Worm (Caenorhabditis elegans) whole organism, L1 larva: ENCODE measurements around the gene M02F4.2.

Experiments
- C04F5.9 ChIP-seq: sonication (generic microtip); optimal IDR thresholded peaks from 2 replicates; lab custom pipeline; 2016; ENCODE audit warnings: missing genetic modification characterization, missing compliant biosample characterization
- C34B4.2 ChIP-seq: sonication (generic microtip); optimal IDR thresholded peaks from 2 replicates; lab custom pipeline; 2017; ENCODE audit warnings: mild to moderate bottlenecking, missing genetic modification characterization, missing compliant biosample characterization
- alr-1 ChIP-seq: fragments of 200-800 bp; sonication (Bioruptor generic); optimal IDR thresholded peaks from 2 replicates; lab custom pipeline; 2018; ENCODE audit warnings: borderline replicate concordance, mild to moderate bottlenecking, missing genetic modification characterization, missing compliant biosample characterization
- aly-2 ChIP-seq: fragments of 150-350 bp; optimal IDR thresholded peaks from 2 replicates; lab custom pipeline; 2014; ENCODE audit warnings: missing biosample characterization, missing genetic modification characterization
- blmp-1 ChIP-seq: fragments of 150-350 bp; optimal IDR thresholded peaks from 2 replicates; lab custom pipeline; 2014; ENCODE audit warnings: missing biosample characterization, missing genetic modification characterization
- ceh-63 ChIP-seq: fragments of 200-800 bp; sonication (Bioruptor generic); optimal IDR thresholded peaks from 2 replicates; lab custom pipeline; 2018; ENCODE audit warnings: mild to moderate bottlenecking, missing genetic modification characterization, missing compliant biosample characterization
- ceh-82 ChIP-seq, 3 experiments: fragments of 150-350 bp in 1 of 3; sonication (generic microtip) in 2 of 3; optimal IDR thresholded peaks; 2 replicates each; lab custom pipeline; 2014 to 2017; ENCODE audit warnings: missing biosample characterization in 3 of 3, missing genetic modification characterization in 3 of 3
- ceh-90 ChIP-seq: sonication (generic microtip); optimal IDR thresholded peaks from 2 replicates; lab custom pipeline; 2016; ENCODE audit warnings: missing genetic modification characterization, missing compliant biosample characterization
- dpl-1 ChIP-seq, 3 experiments: fragments of 150-350 bp in 2 of 3; sonication (generic microtip) in 1 of 3; optimal IDR thresholded peaks; 2 replicates each; lab custom pipeline; 2014 to 2017; ENCODE audit warnings: missing biosample characterization in 3 of 3, missing genetic modification characterization in 3 of 3, missing genetic modification reagents in 3 of 3
- efl-1 ChIP-seq, 4 experiments: fragments of 150-350 bp; optimal IDR thresholded peaks in 3 of 4; peaks in 1 of 4; 1 replicate in 1 of 4; 2 replicates in 3 of 4; lab custom pipeline; 2014; ENCODE audit warnings: missing biosample characterization in 2 of 4, missing genetic modification characterization in 2 of 4, missing genetic modification reagents in 2 of 4
- efl-3 ChIP-seq: fragments of 200-800 bp; sonication (Bioruptor generic); optimal IDR thresholded peaks from 2 replicates; lab custom pipeline; 2018; ENCODE audit warnings: mild to moderate bottlenecking, missing genetic modification characterization, missing compliant biosample characterization
- egl-27 ChIP-seq, 2 experiments: fragments of 150-350 bp in 1 of 2; sonication (generic microtip); optimal IDR thresholded peaks; 3 replicates each; lab custom pipeline; 2017 to 2018; ENCODE audit warnings: missing biosample characterization in 2 of 2, missing genetic modification characterization in 2 of 2, missing genetic modification reagents in 2 of 2
- elt-2 ChIP-seq: sonication (generic microtip); optimal IDR thresholded peaks from 2 replicates; lab custom pipeline; 2016; ENCODE audit warnings: missing genetic modification characterization, mild to moderate bottlenecking, inconsistent platforms, missing compliant biosample characterization, missing genetic modification reagents
- elt-3 ChIP-seq, 6 experiments: fragments of 150-350 bp in 1 of 6; sonication (generic microtip); optimal IDR thresholded peaks; 2 replicates each; lab custom pipeline; 2017 to 2018; ENCODE audit warnings: missing biosample characterization in 6 of 6, missing genetic modification characterization in 6 of 6, inconsistent platforms in 1 of 6
- hlh-17 ChIP-seq: fragments of 200-800 bp; sonication (Bioruptor generic); optimal IDR thresholded peaks from 2 replicates; lab custom pipeline; 2018; ENCODE audit warnings: missing genetic modification characterization, mild to moderate bottlenecking, missing compliant biosample characterization, moderate library complexity, borderline replicate concordance
- hlh-4 ChIP-seq: sonication (generic microtip); optimal IDR thresholded peaks from 2 replicates; lab custom pipeline; 2016; ENCODE audit warnings: mild to moderate bottlenecking, missing genetic modification characterization, missing compliant biosample characterization
- hpl-2 ChIP-seq: fragments of 150-350 bp; optimal IDR thresholded peaks from 2 replicates; lab custom pipeline; 2014; ENCODE audit warnings: missing biosample characterization, missing genetic modification reagents, missing genetic modification characterization
- lin-14 ChIP-seq: fragments of 200-800 bp; sonication (Bioruptor generic); optimal IDR thresholded peaks from 2 replicates; lab custom pipeline; 2018; ENCODE audit warnings: mild to moderate bottlenecking, missing genetic modification characterization, moderate library complexity, missing compliant biosample characterization
- lin-15B ChIP-seq: fragments of 150-350 bp; sonication (generic microtip); optimal IDR thresholded peaks from 3 replicates; lab custom pipeline; 2014; ENCODE audit warnings: missing biosample characterization, missing genetic modification characterization
- lin-39 ChIP-seq: fragments of 150-350 bp; optimal IDR thresholded peaks from 2 replicates; lab custom pipeline; 2014; ENCODE audit warnings: missing biosample characterization, missing genetic modification reagents, missing genetic modification characterization
- lir-3 ChIP-seq: sonication (generic microtip); optimal IDR thresholded peaks from 2 replicates; lab custom pipeline; 2016; ENCODE audit warnings: mild to moderate bottlenecking, missing genetic modification characterization, moderate library complexity, missing compliant biosample characterization; ENCODE audit not compliant: poor library complexity
- lsy-2 ChIP-seq, 2 experiments: fragments of 150-350 bp; optimal IDR thresholded peaks; 2 replicates each; lab custom pipeline; 2014; ENCODE audit warnings: missing biosample characterization in 2 of 2, missing genetic modification characterization in 2 of 2
- mep-1 ChIP-seq: fragments of 150-350 bp; optimal IDR thresholded peaks from 2 replicates; lab custom pipeline; 2014; ENCODE audit warnings: missing biosample characterization, missing genetic modification characterization
- nhr-11 ChIP-seq: fragments of 150-350 bp; optimal IDR thresholded peaks from 2 replicates; lab custom pipeline; 2014; ENCODE audit warnings: missing biosample characterization, missing genetic modification characterization
- nhr-19 ChIP-seq: fragments of 200-800 bp; sonication (Bioruptor generic); conservative IDR thresholded peaks from 2 replicates; pipeline ENCODE4 v1.3.6; 2022; ENCODE audit warnings: missing genetic modification characterization, missing compliant biosample characterization
- nhr-71 ChIP-seq: sonication (generic microtip); optimal IDR thresholded peaks from 2 replicates; lab custom pipeline; 2016; ENCODE audit warnings: mild to moderate bottlenecking, missing genetic modification characterization, moderate library complexity, missing compliant biosample characterization
- nhr-90 ChIP-seq: sonication (generic microtip); optimal IDR thresholded peaks from 2 replicates; lab custom pipeline; 2016; ENCODE audit warnings: mild to moderate bottlenecking, missing genetic modification characterization, missing compliant biosample characterization; ENCODE audit not compliant: poor library complexity
- pqm-1 ChIP-seq: sonication (generic microtip); optimal IDR thresholded peaks from 3 replicates; lab custom pipeline; 2017; ENCODE audit warnings: missing biosample characterization, missing genetic modification characterization
- rnt-1 ChIP-seq: sonication (generic microtip); optimal IDR thresholded peaks from 2 replicates; lab custom pipeline; 2016; ENCODE audit warnings: mild to moderate bottlenecking, missing genetic modification characterization, moderate library complexity, missing compliant biosample characterization
- snu-23 ChIP-seq: sonication (generic microtip); optimal IDR thresholded peaks from 2 replicates; lab custom pipeline; 2016; ENCODE audit warnings: missing genetic modification characterization, missing compliant biosample characterization
- sup-37 ChIP-seq: fragments of 200-800 bp; sonication (Bioruptor generic); optimal IDR thresholded peaks from 2 replicates; lab custom pipeline; 2018; ENCODE audit warnings: mild to moderate bottlenecking, missing genetic modification characterization, missing compliant biosample characterization
- swsn-7 ChIP-seq: sonication (generic microtip); optimal IDR thresholded peaks from 2 replicates; lab custom pipeline; 2016; ENCODE audit warnings: missing genetic modification characterization, missing compliant biosample characterization
- tlp-1 ChIP-seq: fragments of 150-350 bp; optimal IDR thresholded peaks from 2 replicates; lab custom pipeline; 2014; ENCODE audit warnings: missing biosample characterization, missing genetic modification characterization
- unc-30 ChIP-seq: sonication (generic microtip); optimal IDR thresholded peaks from 2 replicates; lab custom pipeline; 2017; ENCODE audit warnings: missing biosample characterization, missing genetic modification characterization
- vab-15 ChIP-seq: sonication (generic microtip); optimal IDR thresholded peaks from 2 replicates; lab custom pipeline; 2017; ENCODE audit warnings: missing genotype, mild to moderate bottlenecking, missing genetic modification characterization, missing compliant biosample characterization
- xbp-1 ChIP-seq: sonication (generic microtip); optimal IDR thresholded peaks from 2 replicates; lab custom pipeline; 2016; ENCODE audit warnings: missing genetic modification characterization, missing compliant biosample characterization
- ztf-11 ChIP-seq, 2 experiments: sonication (generic microtip); optimal IDR thresholded peaks; 2 replicates each; lab custom pipeline; 2016 to 2017; ENCODE audit warnings: missing genetic modification characterization in 2 of 2, missing biosample characterization in 1 of 2, missing compliant biosample characterization in 1 of 2

The M02F4.2 gene

ce11 chrX:3034203-3034602 lies at the start of gene M02F4.2:
Gene M02F4.2, minus strand, starts transcription at chrX:3034303.
- TF ChIP-seq nhr-71 (tag; lab: Kevin White, UChicago) (no peak), hlh-17 (GFP tag; lab: Kevin White, UChicago) (no peak), lsy-2 (tag; optimal IDR thresholded peaks at IDR 0.05; lab: Kevin White, UChicago) (no peak), elt-2 (tag; lab: Kevin White, UChicago) (no peak), lin-14 (GFP tag; lab: Kevin White, UChicago) (no peak), lin-39 (tag; lab: Kevin White, UChicago) (no peak), pqm-1 (tag; lab: Kevin White, UChicago) (no peak), sup-37 (GFP tag; lab: Kevin White, UChicago) (no peak), nhr-19 (GFP tag; lab: Robert Waterston, UW) (no peak), ceh-82 (tag; optimal IDR thresholded peaks at IDR 0.05; lab: Kevin White, UChicago) (no peak), ceh-90 (no peak), hpl-2 (no peak), ceh-63 (GFP tag; lab: Kevin White, UChicago) (no peak)

- TF ChIP-seq nhr-90 (tag; lab: Kevin White, UChicago): no peak
- TF ChIP-seq blmp-1 (tag; lab: Kevin White, UChicago): no peak
- no peak for TF ChIP-seq alr-1 (tag; lab: Kevin White, UChicago)
- TF ChIP-seq C04F5.9 (tag; lab: Kevin White, UChicago): no peak
- no peak for TF ChIP-seq dpl-1 (GFP tag; optimal IDR thresholded peaks at IDR 0.05; lab: Kevin White, UChicago)
- no peak for TF ChIP-seq ceh-63 (GFP tag; lab: Kevin White, UChicago)
- no peak for TF ChIP-seq lin-15B (tag; lab: Kevin White, UChicago)
- TF ChIP-seq aly-2 (tag; lab: Kevin White, UChicago): no peak
- no peak for TF ChIP-seq mep-1 (tag; lab: Kevin White, UChicago)
- no peak for TF ChIP-seq lsy-2 (tag; optimal IDR thresholded peaks at IDR 0.05; lab: Kevin White, UChicago)
- no peak for TF ChIP-seq swsn-7 (tag; lab: Kevin White, UChicago)
- TF ChIP-seq elt-3 (tag; optimal IDR thresholded peaks at IDR 0.05; lab: Kevin White, UChicago): no peak
- TF ChIP-seq efl-3 (GFP tag; lab: Kevin White, UChicago): no peak
- TF ChIP-seq ztf-11 (tag; optimal IDR thresholded peaks at IDR 0.05; lab: Kevin White, UChicago): no peak
- no peak for TF ChIP-seq efl-1 (optimal IDR thresholded peaks at IDR 0.05; lab: Kevin White, UChicago)
- TF ChIP-seq efl-1 (GFP tag; optimal IDR thresholded peaks at IDR 0.05 in 1 of 2; lab: Kevin White, UChicago): no peak
- TF ChIP-seq nhr-11 (tag; lab: Kevin White, UChicago): no peak
- no peak for TF ChIP-seq tlp-1 (tag; lab: Kevin White, UChicago)
- TF ChIP-seq elt-2 (tag; lab: Kevin White, UChicago): no peak
- no peak for TF ChIP-seq C34B4.2
- no peak for TF ChIP-seq rnt-1 (tag; lab: Kevin White, UChicago)
These were observed 46.7 kb upstream of the M02F4.2 start, which contains the start of gene twk-16 for ce11 chrX:3080825-3081224. Gene twk-16, plus strand, starts transcription at chrX:3081125.

- TF ChIP-seq hlh-17 (GFP tag; lab: Kevin White, UChicago) (no peak), lir-3 (tag; lab: Kevin White, UChicago) (no peak), vab-15 (no peak), snu-23 (GFP tag; lab: Kevin White, UChicago) (no peak), sup-37 (GFP tag; lab: Kevin White, UChicago) (no peak), hlh-4 (tag; lab: Kevin White, UChicago) (no peak), xbp-1 (tag; lab: Kevin White, UChicago) (no peak), ceh-63 (GFP tag; lab: Kevin White, UChicago) (no peak), unc-30 (tag; lab: Kevin White, UChicago) (no peak), lin-39 (tag; lab: Kevin White, UChicago) (no peak), egl-27 (tag; optimal IDR thresholded peaks at IDR 0.05; lab: Kevin White, UChicago) (no peak)
These were observed 36.2 kb upstream of the M02F4.2 start, which contains the start of gene ceh-31 for ce11 chrX:3070322-3070721. Gene ceh-31, minus strand, starts transcription at chrX:3070422.
